Fruit fly (Drosophila melanogaster) whole organism: ENCODE data around the gene Wbp2.

Experiments
- CG8478 ChIP-seq: fragments of >200 bp; optimal IDR thresholded peaks from 2 replicates; lab custom pipeline; 2018; ENCODE audit warnings: inconsistent platforms
- EcR ChIP-seq, 2 experiments: fragments of >200 bp; optimal IDR thresholded peaks; 2 replicates each; lab custom pipeline; 2017; ENCODE audit warnings: missing biosample characterization in 2 of 2, missing genetic modification characterization in 2 of 2, missing genetic modification reagents in 2 of 2
- psq ChIP-seq: fragments of >200 bp; optimal IDR thresholded peaks from 2 replicates; lab custom pipeline; 2017
- usp ChIP-seq: fragments of >200 bp; optimal IDR thresholded peaks from 2 replicates; lab custom pipeline; 2017; ENCODE audit warnings: missing biosample characterization, missing genetic modification characterization, mixed read lengths

- no peak for TF ChIP-seq usp (GFP tag; lab: Kevin White, UChicago)
- TF ChIP-seq CG8478 (lab: Kevin White, UChicago) = no peak
- TF ChIP-seq EcR (GFP tag; optimal IDR thresholded peaks at IDR 0.05; lab: Kevin White, UChicago) = no peak
- no peak for TF ChIP-seq psq (lab: Kevin White, UChicago)
Measured at dm6 chr3L:12857553-12858122, 7.7 kb downstream of the Wbp2 start.
